In genomic region chrX:9486802-9487201, dm6 we compare ENCODE assay signal across 4 fruit fly cellular contexts.
TF ChIP-seq lines count a peak whose summit lies in the region.

No protein-coding gene starts in this region.

- peak; percentile 14 for TF ChIP-seq CTCF in whole organism, embryonic (GFP tag; optimal IDR thresholded peaks at IDR 0.05; lab: Kevin White, UChicago)

TF ChIP-seq in whole organism, embryonic, 481 proteins besides CTCF, POLR2A, EP300 and RAD21 (continues in another document):
- peak; percentile 58 for TF ChIP-seq CG14441 (GFP tag; IDR thresholded peaks at IDR 0.05; lab: Robert Waterston, UW)
- TF ChIP-seq CG11247 (GFP tag; IDR thresholded peaks at IDR 0.05; lab: Robert Waterston, UW) = peak; percentile 55; the same call in 1 of the 2 replicates
- TF ChIP-seq CG1233 (GFP tag; optimal IDR thresholded peaks at IDR 0.05; lab: Kevin White, UChicago) = peak; percentile 66
- peak; percentile 75 for TF ChIP-seq CG18599 (GFP tag; optimal IDR thresholded peaks at IDR 0.05; lab: Kevin White, UChicago)
- TF ChIP-seq CG7357 (GFP tag; IDR thresholded peaks at IDR 0.05; lab: Robert Waterston, UW) = peak; percentile 34; the same call in 1 of the 3 replicates
- no peak for TF ChIP-seq ash1 (GFP tag; optimal IDR thresholded peaks at IDR 0.05; lab: Kevin White, UChicago)
- peak; percentile 39; the same call in 1 of the 4 replicates for TF ChIP-seq Gug (GFP tag; IDR thresholded peaks at IDR 0.05; lab: Robert Waterston, UW)
- TF ChIP-seq CG2875 (GFP tag; optimal IDR thresholded peaks at IDR 0.05; lab: Kevin White, UChicago) = peak; percentile 64
- TF ChIP-seq br (optimal IDR thresholded peaks at IDR 0.05; lab: Kevin White, UChicago) = no peak
- no peak for TF ChIP-seq hb (GFP tag; IDR thresholded peaks at IDR 0.05; lab: Robert Waterston, UW; ENCODE audit: partially characterized antibody)
- TF ChIP-seq CG9817 (tag; optimal IDR thresholded peaks at IDR 0.05; lab: Kevin White, UChicago) = peak; percentile 51
- no peak for TF ChIP-seq Hmx (GFP tag; optimal IDR thresholded peaks at IDR 0.05; lab: Kevin White, UChicago)
- TF ChIP-seq jigr1 (GFP tag; IDR thresholded peaks at IDR 0.05; lab: Robert Waterston, UW) = peak; percentile 30; the same call in 1 of the 3 replicates
- TF ChIP-seq CG30403 (GFP tag; optimal IDR thresholded peaks at IDR 0.05; lab: Kevin White, UChicago) = peak; percentile 77
- TF ChIP-seq Xbp1 (GFP tag; optimal IDR thresholded peaks at IDR 0.05; lab: Kevin White, UChicago) = peak; percentile 78
- 0 out of 3 replicates have a peak, but pooled peaks have one; percentile 27 for TF ChIP-seq ase (GFP tag; IDR thresholded peaks at IDR 0.05; lab: Robert Waterston, UW)
- TF ChIP-seq CG17612 (GFP tag; IDR thresholded peaks at IDR 0.05; lab: Robert Waterston, UW) = 0 out of 2 replicates have a peak, but pooled peaks have one; percentile 8
- TF ChIP-seq lmd (GFP tag; IDR thresholded peaks at IDR 0.05; lab: Robert Waterston, UW) = peak; percentile 77
- TF ChIP-seq NK7.1 (GFP tag; optimal IDR thresholded peaks at IDR 0.05; lab: Kevin White, UChicago) = peak; percentile 47
- peak; percentile 83 for TF ChIP-seq zen (tag; optimal IDR thresholded peaks at IDR 0.05; lab: Kevin White, UChicago)
- peak; percentile 28 for TF ChIP-seq Neu2 (GFP tag; optimal IDR thresholded peaks at IDR 0.05; lab: Kevin White, UChicago; ENCODE audit: borderline replicate concordance)

TF ChIP-seq in whole organism, prepupa, 60 proteins besides CTCF, POLR2A, EP300 and RAD21 (continues in another document):
- TF ChIP-seq Eip93F (GFP tag; optimal IDR thresholded peaks at IDR 0.05; lab: Kevin White, UChicago) (no peak), Eip75B (GFP tag; optimal IDR thresholded peaks at IDR 0.05; lab: Kevin White, UChicago) (peak; percentile 57), Sox102F (GFP tag; optimal IDR thresholded peaks at IDR 0.05; lab: Kevin White, UChicago) (peak; percentile 22), fd59A (GFP tag; optimal IDR thresholded peaks at IDR 0.05; lab: Kevin White, UChicago) (peak; percentile 36), Smox (GFP tag; optimal IDR thresholded peaks at IDR 0.05; lab: Kevin White, UChicago) (peak; percentile 53), spab (GFP tag; optimal IDR thresholded peaks at IDR 0.05; lab: Kevin White, UChicago) (peak; percentile 6), CG11294 (GFP tag; IDR thresholded peaks at IDR 0.05; lab: Robert Waterston, UW) (peak; percentile 41), Met (GFP tag; optimal IDR thresholded peaks at IDR 0.05; lab: Kevin White, UChicago) (peak; percentile 53), CG1621 (tag; optimal IDR thresholded peaks at IDR 0.05; lab: Kevin White, UChicago) (peak; percentile 19), CG3919 (GFP tag; optimal IDR thresholded peaks at IDR 0.05; lab: Kevin White, UChicago) (peak; percentile 75), eg (GFP tag; IDR thresholded peaks at IDR 0.05; lab: Robert Waterston, UW) (peak; percentile 83), achi (GFP tag; optimal IDR thresholded peaks at IDR 0.05; lab: Kevin White, UChicago) (peak; percentile 68), CG7368 (GFP tag; optimal IDR thresholded peaks at IDR 0.05; lab: Kevin White, UChicago) (peak; percentile 58), dsx (GFP tag; optimal IDR thresholded peaks at IDR 0.05; lab: Kevin White, UChicago; ENCODE audit: poor library complexity, severe bottlenecking) (no peak), CG6163 (GFP tag; IDR thresholded peaks at IDR 0.05; lab: Robert Waterston, UW) (peak; percentile 87), CG4318 (GFP tag; optimal IDR thresholded peaks at IDR 0.05; lab: Kevin White, UChicago) (peak; percentile 64), Eip78C (GFP tag; lab: Kevin White, UChicago) (peak; percentile 89), CG3032 (tag; optimal IDR thresholded peaks at IDR 0.05; lab: Kevin White, UChicago) (peak; percentile 5), CG32006 (GFP tag; optimal IDR thresholded peaks at IDR 0.05; lab: Kevin White, UChicago) (peak; percentile 82), CG31627 (GFP tag; optimal IDR thresholded peaks at IDR 0.05; lab: Kevin White, UChicago) (peak; percentile 63), topi (GFP tag; optimal IDR thresholded peaks at IDR 0.05; lab: Kevin White, UChicago) (peak; percentile 71), Hr4 (GFP tag; optimal IDR thresholded peaks at IDR 0.05; lab: Kevin White, UChicago) (peak; percentile 69), Ets21C (GFP tag; optimal IDR thresholded peaks at IDR 0.05; lab: Kevin White, UChicago) (peak; percentile 22)

TF ChIP-seq in whole organism, pupa, 21 proteins besides CTCF, POLR2A, EP300 and RAD21:
- TF ChIP-seq CG34367 (tag; optimal IDR thresholded peaks at IDR 0.05; lab: Kevin White, UChicago) (peak; percentile 34), CG4496 (GFP tag; IDR thresholded peaks at IDR 0.05; lab: Robert Waterston, UW) (peak; percentile 86), EcR (GFP tag; optimal IDR thresholded peaks at IDR 0.05; lab: Kevin White, UChicago) (no peak), rn (GFP tag; IDR thresholded peaks at IDR 0.05; lab: Robert Waterston, UW) (peak; percentile 53), Ets98B (GFP tag; IDR thresholded peaks at IDR 0.05; lab: Robert Waterston, UW) (peak; percentile 77), Pif1B (GFP tag; optimal IDR thresholded peaks at IDR 0.05; lab: Kevin White, UChicago) (peak; percentile 22), fd96Ca (GFP tag; IDR thresholded peaks at IDR 0.05; lab: Robert Waterston, UW) (peak; percentile 86), CG13204 (GFP tag; optimal IDR thresholded peaks at IDR 0.05; lab: Kevin White, UChicago) (no peak), CG15710 (tag; optimal IDR thresholded peaks at IDR 0.05; lab: Kevin White, UChicago) (peak; percentile 17), CG32121 (GFP tag; IDR thresholded peaks at IDR 0.05; lab: Robert Waterston, UW) (peak; percentile 71), CG9948 (tag; optimal IDR thresholded peaks at IDR 0.05; lab: Kevin White, UChicago) (peak; percentile 46), Snoo (tag; optimal IDR thresholded peaks at IDR 0.05; lab: Kevin White, UChicago) (peak; percentile 43), gl (tag; optimal IDR thresholded peaks at IDR 0.05; lab: Kevin White, UChicago) (no peak), CG10348 (GFP tag; IDR thresholded peaks at IDR 0.05; lab: Robert Waterston, UW) (no peak), CG14655 (GFP tag; optimal IDR thresholded peaks at IDR 0.05; lab: Kevin White, UChicago) (peak; percentile 76), CG8159 (tag; optimal IDR thresholded peaks at IDR 0.05; lab: Kevin White, UChicago) (peak; percentile 36), CG8301 (tag; optimal IDR thresholded peaks at IDR 0.05; lab: Kevin White, UChicago) (peak; percentile 69), D1 (tag; optimal IDR thresholded peaks at IDR 0.05; lab: Kevin White, UChicago) (no peak), CG12605 (GFP tag; IDR thresholded peaks at IDR 0.05; lab: Robert Waterston, UW) (peak; percentile 68), Pif1A (GFP tag; optimal IDR thresholded peaks at IDR 0.05; lab: Kevin White, UChicago) (peak; percentile 66), CG17806 (tag; optimal IDR thresholded peaks at IDR 0.05; lab: Kevin White, UChicago) (peak; percentile 56)

TF ChIP-seq in whole organism, wandering third instar larva, 38 proteins besides CTCF, POLR2A, EP300 and RAD21:
- TF ChIP-seq psq (GFP tag; optimal IDR thresholded peaks at IDR 0.05; lab: Kevin White, UChicago) = peak; percentile 4
- peak in 1 of 2 experiments; percentile 72 for TF ChIP-seq foxo (GFP tag; optimal IDR thresholded peaks at IDR 0.05; lab: Kevin White, UChicago)
- TF ChIP-seq woc (GFP tag; optimal IDR thresholded peaks at IDR 0.05; lab: Kevin White, UChicago) = no peak
- TF ChIP-seq Sp1 (GFP tag; optimal IDR thresholded peaks at IDR 0.05; lab: Kevin White, UChicago) = peak; percentile 53
- TF ChIP-seq fru (GFP tag; optimal IDR thresholded peaks at IDR 0.05; lab: Kevin White, UChicago) = peak; percentile 51
- peak; percentile 54 for TF ChIP-seq rgr (GFP tag; optimal IDR thresholded peaks at IDR 0.05; lab: Kevin White, UChicago)
- TF ChIP-seq Hnf4 (GFP tag; optimal IDR thresholded peaks at IDR 0.05; lab: Kevin White, UChicago) = peak; percentile 44
- TF ChIP-seq ey (GFP tag; optimal IDR thresholded peaks at IDR 0.05; lab: Kevin White, UChicago) = peak; percentile 55
- peak; percentile 28 for TF ChIP-seq OdsH (GFP tag; optimal IDR thresholded peaks at IDR 0.05; lab: Kevin White, UChicago)
- peak; percentile 10 for TF ChIP-seq br (GFP tag; optimal IDR thresholded peaks at IDR 0.05; lab: Kevin White, UChicago)
- TF ChIP-seq Dif (GFP tag; optimal IDR thresholded peaks at IDR 0.05; lab: Kevin White, UChicago; ENCODE audit: partially characterized antibody) = no peak
- TF ChIP-seq CrebA (GFP tag; optimal IDR thresholded peaks at IDR 0.05; lab: Kevin White, UChicago; ENCODE audit: borderline replicate concordance) = no peak
- TF ChIP-seq Hr83 (GFP tag; optimal IDR thresholded peaks at IDR 0.05; lab: Kevin White, UChicago; ENCODE audit: poor library complexity, severe bottlenecking) = no peak
- no peak for TF ChIP-seq Dfd (GFP tag; optimal IDR thresholded peaks at IDR 0.05; lab: Kevin White, UChicago)
- TF ChIP-seq h (GFP tag; optimal IDR thresholded peaks at IDR 0.05; lab: Kevin White, UChicago) = peak; percentile 70
- TF ChIP-seq HLH106 (tag; optimal IDR thresholded peaks at IDR 0.05; lab: Kevin White, UChicago) = peak; percentile 17
- TF ChIP-seq N (GFP tag; optimal IDR thresholded peaks at IDR 0.05; lab: Kevin White, UChicago) = no peak
- TF ChIP-seq Rel (GFP tag; optimal IDR thresholded peaks at IDR 0.05; lab: Kevin White, UChicago) = no peak
- TF ChIP-seq Rel (tag; optimal IDR thresholded peaks at IDR 0.05; lab: Kevin White, UChicago) = no peak
- peak; percentile 66 for TF ChIP-seq sv (GFP tag; optimal IDR thresholded peaks at IDR 0.05; lab: Kevin White, UChicago)
- TF ChIP-seq tai (GFP tag; optimal IDR thresholded peaks at IDR 0.05; lab: Kevin White, UChicago) = no peak
- no peak for TF ChIP-seq Abd-B (GFP tag; optimal IDR thresholded peaks at IDR 0.05; lab: Kevin White, UChicago)
- TF ChIP-seq dmrt93B (GFP tag; optimal IDR thresholded peaks at IDR 0.05; lab: Kevin White, UChicago) = peak; percentile 45

Comparison
In these comparisons a context has a peak if more than half of its experiments do, and no peak if none do; other contexts are left out.
1. Of the 7 proteins assayed by ChIP-seq in both whole organism, embryonic and whole organism, prepupa: peak only in whole organism, embryonic: Blimp-1; only in whole organism, prepupa: Hr39 and Lpt; in both: Gug and Sox102F; in neither: 2.